Worm (Caenorhabditis elegans): ENCODE measurements around the gene K09E2.3.

K09E2.3 gene

ce11 chrX:8672760-8673159 lies at the start of gene K09E2.3, which contains the start of gene K09E2.2:
TSS of gene K09E2.3 (plus strand) at chrX:8673084.
TSS of gene K09E2.2 (plus strand) at chrX:8673060.
- TF ChIP-seq unc-62 (GFP tag; optimal IDR thresholded peaks at IDR 0.05), result no peak

DNA sequence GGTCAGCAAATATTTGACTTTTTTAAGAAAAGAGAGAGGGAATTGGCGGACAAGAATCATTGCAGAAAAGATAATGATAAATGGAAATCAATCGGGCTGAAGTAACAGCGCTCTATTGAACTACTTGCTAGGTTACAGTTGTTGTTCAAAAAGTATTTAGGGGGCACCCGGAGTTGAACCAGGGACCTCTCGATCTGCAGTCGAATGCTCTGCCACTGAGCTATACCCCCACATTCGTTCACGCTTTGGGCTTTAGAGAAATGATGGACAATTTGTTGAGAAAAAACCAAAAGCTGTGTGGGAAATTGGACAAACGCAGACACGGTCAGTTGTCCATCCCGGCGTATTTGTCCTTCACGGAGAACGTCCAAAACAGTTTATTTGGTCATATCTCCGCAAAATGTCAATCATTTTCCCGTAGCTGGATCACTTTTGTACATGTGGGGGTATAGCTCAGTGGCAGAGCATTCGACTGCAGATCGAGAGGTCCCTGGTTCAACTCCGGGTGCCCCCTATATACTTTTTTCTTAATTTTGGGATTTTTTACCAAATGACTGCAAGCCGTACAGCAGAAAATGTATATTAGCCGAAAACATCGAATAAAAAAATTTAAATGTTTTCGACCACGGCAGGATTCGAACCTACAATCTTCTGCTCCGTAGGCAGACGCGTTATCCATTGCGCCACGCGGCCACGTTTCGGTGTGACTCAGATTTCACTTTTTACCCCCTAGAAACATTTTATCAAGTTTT lies 48.9 kb upstream of the K09E2.3 start:
- TF ChIP-seq unc-62 (GFP tag; optimal IDR thresholded peaks at IDR 0.05), result no peak

ce11 chrX:8625090-8625489 lies 47.8 kb upstream of the K09E2.3 start, which contains the start of gene K01A12.3:
TSS of gene K01A12.3 (minus strand) at chrX:8625190.
- TF ChIP-seq unc-62 (GFP tag; optimal IDR thresholded peaks at IDR 0.05), result no peak

- no peak for TF ChIP-seq unc-62 (GFP tag; optimal IDR thresholded peaks at IDR 0.05)
These were observed 34.2 kb upstream of the K09E2.3 start for ce11 chrX:8638679-8639184.

- no peak for TF ChIP-seq unc-62 (GFP tag; optimal IDR thresholded peaks at IDR 0.05)
These were observed 32.2 kb upstream of the K09E2.3 start for ce11 chrX:8640654-8641053.

ce11 chrX:8643817-8644216 lies 29.1 kb upstream of the K09E2.3 start, which contains the start of gene stg-2:
TSS of gene stg-2 (minus strand) at chrX:8643917.
- TF ChIP-seq unc-62 (GFP tag; optimal IDR thresholded peaks at IDR 0.05), result no peak

DNA sequence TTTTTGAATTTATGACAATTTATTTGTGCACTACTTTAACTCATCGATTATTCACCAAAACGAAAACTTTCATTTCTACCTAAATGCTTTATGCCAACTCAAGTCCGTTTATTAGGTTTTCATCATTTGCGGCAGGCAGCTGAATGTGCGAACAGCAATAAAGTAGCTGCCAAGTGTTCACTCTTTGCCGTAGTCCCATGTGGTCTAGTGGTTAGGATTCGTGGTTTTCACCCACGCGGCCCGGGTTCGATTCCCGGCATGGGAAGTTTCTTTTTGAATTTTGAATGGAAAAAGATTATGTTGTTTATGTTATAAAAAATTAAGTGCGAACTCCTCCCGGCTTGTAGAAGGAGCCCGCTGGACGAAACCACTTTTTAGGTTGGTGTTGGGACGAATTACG lies 26.6 kb upstream of the K09E2.3 start:
- no peak for TF ChIP-seq unc-62 (GFP tag; optimal IDR thresholded peaks at IDR 0.05)

DNA sequence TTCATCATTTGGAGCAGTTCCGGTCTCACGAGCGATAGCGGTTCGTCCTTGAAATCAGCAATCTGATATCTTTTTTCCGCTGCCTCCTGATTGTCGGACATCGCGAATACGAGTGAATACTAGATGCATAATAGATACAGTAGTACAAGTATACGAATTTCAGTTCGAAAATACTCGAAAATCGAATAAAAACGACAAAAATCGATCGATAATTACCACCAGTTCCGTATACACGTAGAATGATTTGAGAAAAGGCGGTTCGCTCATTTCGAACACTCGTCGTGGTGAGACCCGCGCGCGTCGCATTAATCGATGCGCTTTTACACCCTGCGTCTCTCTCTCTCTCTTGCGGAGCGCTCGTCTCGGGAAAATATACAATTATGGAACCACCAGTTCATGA lies 25.9 kb upstream of the K09E2.3 start, which contains the start of gene F12D9.2:
F12D9.2 (minus strand) TSS at position 101 of the 400 bp plus-strand sequence.
- TF ChIP-seq unc-62 (GFP tag; optimal IDR thresholded peaks at IDR 0.05), result no peak

- TF ChIP-seq unc-62 (GFP tag; optimal IDR thresholded peaks at IDR 0.05), result no peak
These were observed 24.3 kb upstream of the K09E2.3 start for ce11 chrX:8648582-8648981.

ce11 chrX:8650535-8650934 lies 22.3 kb upstream of the K09E2.3 start:
- no peak for TF ChIP-seq unc-62 (GFP tag; optimal IDR thresholded peaks at IDR 0.05)

ce11 chrX:8656019-8656418 lies 16.9 kb upstream of the K09E2.3 start:
- TF ChIP-seq unc-62 (GFP tag; optimal IDR thresholded peaks at IDR 0.05), result no peak

- no peak for TF ChIP-seq unc-62 (GFP tag; optimal IDR thresholded peaks at IDR 0.05)
These were observed 13.4 kb upstream of the K09E2.3 start for ce11 chrX:8659521-8659920.

ce11 chrX:8660319-8660718 lies 12.6 kb upstream of the K09E2.3 start, which contains the start of gene rig-1:
TSS of gene rig-1 (plus strand) at chrX:8660619.
- no peak for TF ChIP-seq unc-62 (GFP tag; optimal IDR thresholded peaks at IDR 0.05)

DNA sequence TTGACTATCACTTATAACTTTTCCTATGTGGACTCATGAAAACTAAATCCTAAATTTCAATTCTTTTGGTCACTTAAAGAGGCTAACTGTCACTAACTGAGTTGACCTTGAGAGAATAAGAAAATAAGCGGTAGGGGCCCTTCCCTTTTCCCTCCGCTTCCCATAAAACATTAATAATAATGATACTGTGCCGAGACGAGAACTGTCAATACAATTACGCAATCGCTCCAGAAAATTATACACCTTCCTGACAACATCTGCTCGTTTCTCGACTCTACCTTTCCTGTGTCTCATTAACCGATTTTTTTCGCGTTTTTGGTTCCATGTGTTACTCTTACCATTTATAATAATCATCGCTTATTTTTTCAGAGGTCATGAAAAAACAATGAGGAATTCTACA lies 12.0 kb upstream of the K09E2.3 start:
- no peak for TF ChIP-seq unc-62 (GFP tag; optimal IDR thresholded peaks at IDR 0.05)

DNA sequence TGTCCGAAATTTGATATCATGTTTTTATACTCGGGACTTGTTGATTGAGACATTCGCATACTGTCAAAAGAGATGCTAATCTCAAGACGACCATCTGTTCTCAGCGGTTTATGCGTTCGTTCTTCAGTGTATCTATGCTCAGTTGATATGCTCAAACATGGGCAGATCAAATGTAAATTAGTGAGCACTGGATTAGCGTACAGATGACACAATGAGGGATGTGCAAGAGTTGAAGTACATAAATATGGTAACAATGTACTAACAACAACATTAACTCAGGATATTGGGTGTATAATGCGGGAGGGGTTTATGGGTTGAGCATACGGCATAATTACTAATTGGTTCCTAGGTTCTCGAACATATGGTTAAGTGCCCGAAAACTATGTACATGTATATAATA lies 10.4 kb upstream of the K09E2.3 start:
- TF ChIP-seq unc-62 (GFP tag; optimal IDR thresholded peaks at IDR 0.05), result no peak

ce11 chrX:8674514-8674913 lies 1.6 kb downstream of the K09E2.3 start:
- TF ChIP-seq unc-62 (GFP tag; optimal IDR thresholded peaks at IDR 0.05), result no peak

DNA sequence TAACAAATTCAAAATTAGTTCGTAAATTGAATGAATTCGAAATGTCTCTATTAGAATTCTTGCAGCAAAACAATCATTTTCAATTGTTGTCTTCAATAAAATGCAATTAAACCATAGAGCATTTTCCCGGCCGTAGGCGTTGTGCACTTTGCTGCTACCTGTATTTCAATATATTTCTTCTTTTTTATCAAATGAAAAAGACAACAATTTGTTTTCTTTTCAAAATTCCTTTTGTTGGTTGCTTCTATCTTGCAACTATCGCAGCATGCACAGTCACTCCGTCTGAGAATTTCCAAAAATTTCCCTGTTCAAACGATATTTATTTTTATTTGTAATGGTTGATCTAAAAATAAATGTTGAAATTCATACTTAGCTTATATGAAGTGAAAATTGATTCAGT lies 2.3 kb downstream of the K09E2.3 start:
- no peak for TF ChIP-seq unc-62 (GFP tag; optimal IDR thresholded peaks at IDR 0.05)
